Worm (Caenorhabditis elegans) whole organism, L1 larva: ENCODE measurements around the gene ZK1086.3.

ENCODE experiments used
- C04F5.9 ChIP-seq: sonication (generic microtip); optimal IDR thresholded peaks from 2 replicates; lab custom pipeline; 2016; ENCODE audit warnings: missing genetic modification characterization, missing compliant biosample characterization
- F16B12.6 ChIP-seq: fragments of 150-350 bp; optimal IDR thresholded peaks from 2 replicates; lab custom pipeline; 2014; ENCODE audit warnings: missing biosample characterization, missing genetic modification characterization
- aha-1 ChIP-seq: fragments of 150-350 bp; optimal IDR thresholded peaks from 2 replicates; lab custom pipeline; 2014; ENCODE audit warnings: missing biosample characterization, missing genetic modification characterization
- ama-1 ChIP-seq: fragments of 150-350 bp; optimal IDR thresholded peaks from 2 replicates; lab custom pipeline; 2014
- ceh-63 ChIP-seq: fragments of 200-800 bp; sonication (Bioruptor generic); optimal IDR thresholded peaks from 2 replicates; lab custom pipeline; 2018; ENCODE audit warnings: mild to moderate bottlenecking, missing genetic modification characterization, missing compliant biosample characterization
- ceh-82 ChIP-seq, 3 experiments: fragments of 150-350 bp in 1 of 3; sonication (generic microtip) in 2 of 3; optimal IDR thresholded peaks; 2 replicates each; lab custom pipeline; 2014 to 2017; ENCODE audit warnings: missing biosample characterization in 3 of 3, missing genetic modification characterization in 3 of 3
- ceh-88 ChIP-seq: fragments of 200-800 bp; sonication (Bioruptor generic); IDR thresholded peaks from 2 replicates; pipeline ENCODE4 v1.3.6; 2022; ENCODE audit warnings: missing genetic modification characterization, missing compliant biosample characterization
- ceh-90 ChIP-seq: sonication (generic microtip); optimal IDR thresholded peaks from 2 replicates; lab custom pipeline; 2016; ENCODE audit warnings: missing genetic modification characterization, missing compliant biosample characterization
- dpl-1 ChIP-seq, 3 experiments: fragments of 150-350 bp in 2 of 3; sonication (generic microtip) in 1 of 3; optimal IDR thresholded peaks; 2 replicates each; lab custom pipeline; 2014 to 2017; ENCODE audit warnings: missing biosample characterization in 3 of 3, missing genetic modification characterization in 3 of 3, missing genetic modification reagents in 3 of 3
- dsc-1 ChIP-seq: sonication (generic microtip); optimal IDR thresholded peaks from 2 replicates; lab custom pipeline; 2016; ENCODE audit warnings: mild to moderate bottlenecking, missing genetic modification characterization, missing compliant biosample characterization
- efl-1 ChIP-seq, 4 experiments: fragments of 150-350 bp; optimal IDR thresholded peaks in 3 of 4; peaks in 1 of 4; 1 replicate in 1 of 4; 2 replicates in 3 of 4; lab custom pipeline; 2014; ENCODE audit warnings: missing biosample characterization in 2 of 4, missing genetic modification characterization in 2 of 4, missing genetic modification reagents in 2 of 4
- efl-3 ChIP-seq: fragments of 200-800 bp; sonication (Bioruptor generic); optimal IDR thresholded peaks from 2 replicates; lab custom pipeline; 2018; ENCODE audit warnings: mild to moderate bottlenecking, missing genetic modification characterization, missing compliant biosample characterization
- egl-27 ChIP-seq, 2 experiments: fragments of 150-350 bp in 1 of 2; sonication (generic microtip); optimal IDR thresholded peaks; 3 replicates each; lab custom pipeline; 2017 to 2018; ENCODE audit warnings: missing biosample characterization in 2 of 2, missing genetic modification characterization in 2 of 2, missing genetic modification reagents in 2 of 2
- elt-3 ChIP-seq, 6 experiments: fragments of 150-350 bp in 1 of 6; sonication (generic microtip); optimal IDR thresholded peaks; 2 replicates each; lab custom pipeline; 2017 to 2018; ENCODE audit warnings: missing biosample characterization in 6 of 6, missing genetic modification characterization in 6 of 6, inconsistent platforms in 1 of 6
- ets-5 ChIP-seq: fragments of 200-800 bp; sonication (Bioruptor generic); IDR thresholded peaks from 2 replicates; pipeline ENCODE4 v1.3.6; 2022; ENCODE audit warnings: missing genetic modification characterization, missing compliant biosample characterization
- fkh-10 ChIP-seq: sonication (generic microtip); optimal IDR thresholded peaks from 2 replicates; lab custom pipeline; 2017; ENCODE audit warnings: missing biosample characterization, missing genetic modification reagents, missing genetic modification characterization
- fkh-4 ChIP-seq: sonication (generic microtip); optimal IDR thresholded peaks from 2 replicates; lab custom pipeline; 2016; ENCODE audit warnings: missing compliant biosample characterization, missing genetic modification characterization, borderline replicate concordance
- fkh-8 ChIP-seq: sonication (generic microtip); optimal IDR thresholded peaks from 2 replicates; lab custom pipeline; 2016; ENCODE audit warnings: mild to moderate bottlenecking, missing genetic modification characterization, missing compliant biosample characterization
- fos-1 ChIP-seq: fragments of 150-350 bp; optimal IDR thresholded peaks from 2 replicates; lab custom pipeline; 2014; ENCODE audit warnings: missing biosample characterization, missing genetic modification characterization
- hlh-17 ChIP-seq: fragments of 200-800 bp; sonication (Bioruptor generic); optimal IDR thresholded peaks from 2 replicates; lab custom pipeline; 2018; ENCODE audit warnings: missing genetic modification characterization, mild to moderate bottlenecking, missing compliant biosample characterization, moderate library complexity, borderline replicate concordance
- hpl-2 ChIP-seq: fragments of 150-350 bp; optimal IDR thresholded peaks from 2 replicates; lab custom pipeline; 2014; ENCODE audit warnings: missing biosample characterization, missing genetic modification reagents, missing genetic modification characterization
- irx-1 ChIP-seq: sonication (generic microtip); optimal IDR thresholded peaks from 2 replicates; lab custom pipeline; 2016; ENCODE audit warnings: missing genetic modification characterization, missing compliant biosample characterization
- lin-14 ChIP-seq: fragments of 200-800 bp; sonication (Bioruptor generic); optimal IDR thresholded peaks from 2 replicates; lab custom pipeline; 2018; ENCODE audit warnings: mild to moderate bottlenecking, missing genetic modification characterization, moderate library complexity, missing compliant biosample characterization
- lin-39 ChIP-seq: fragments of 150-350 bp; optimal IDR thresholded peaks from 2 replicates; lab custom pipeline; 2014; ENCODE audit warnings: missing biosample characterization, missing genetic modification reagents, missing genetic modification characterization
- lir-3 ChIP-seq: sonication (generic microtip); optimal IDR thresholded peaks from 2 replicates; lab custom pipeline; 2016; ENCODE audit warnings: mild to moderate bottlenecking, missing genetic modification characterization, moderate library complexity, missing compliant biosample characterization; ENCODE audit not compliant: poor library complexity
- lsy-2 ChIP-seq, 2 experiments: fragments of 150-350 bp; optimal IDR thresholded peaks; 2 replicates each; lab custom pipeline; 2014; ENCODE audit warnings: missing biosample characterization in 2 of 2, missing genetic modification characterization in 2 of 2
- mdl-1 ChIP-seq, 2 experiments: fragments of 150-350 bp; optimal IDR thresholded peaks; 2 replicates each; lab custom pipeline; 2014 to 2017; ENCODE audit warnings: missing biosample characterization in 2 of 2, missing genetic modification characterization in 2 of 2, inconsistent platforms in 1 of 2
- mep-1 ChIP-seq: fragments of 150-350 bp; optimal IDR thresholded peaks from 2 replicates; lab custom pipeline; 2014; ENCODE audit warnings: missing biosample characterization, missing genetic modification characterization
- nhr-11 ChIP-seq: fragments of 150-350 bp; optimal IDR thresholded peaks from 2 replicates; lab custom pipeline; 2014; ENCODE audit warnings: missing biosample characterization, missing genetic modification characterization
- nhr-12 ChIP-seq: sonication (generic microtip); optimal IDR thresholded peaks from 2 replicates; lab custom pipeline; 2017; ENCODE audit warnings: missing biosample characterization, missing genetic modification characterization
- nhr-19 ChIP-seq: fragments of 200-800 bp; sonication (Bioruptor generic); conservative IDR thresholded peaks from 2 replicates; pipeline ENCODE4 v1.3.6; 2022; ENCODE audit warnings: missing genetic modification characterization, missing compliant biosample characterization
- nhr-237 ChIP-seq: fragments of 150-350 bp; optimal IDR thresholded peaks from 2 replicates; lab custom pipeline; 2014; ENCODE audit warnings: missing biosample characterization, missing genetic modification characterization
- nhr-28 ChIP-seq: fragments of 150-350 bp; optimal IDR thresholded peaks from 2 replicates; lab custom pipeline; 2014; ENCODE audit warnings: missing biosample characterization, missing genetic modification characterization
- nhr-76 ChIP-seq: sonication (generic microtip); optimal IDR thresholded peaks from 2 replicates; lab custom pipeline; 2017; ENCODE audit warnings: missing biosample characterization, missing genetic modification characterization
- nhr-77 ChIP-seq: fragments of 150-350 bp; optimal IDR thresholded peaks from 2 replicates; lab custom pipeline; 2014; ENCODE audit warnings: missing biosample characterization, missing genetic modification characterization
- nhr-84 ChIP-seq: sonication (generic microtip); optimal IDR thresholded peaks from 2 replicates; lab custom pipeline; 2017; ENCODE audit warnings: missing biosample characterization, missing genetic modification characterization
- nhr-90 ChIP-seq: sonication (generic microtip); optimal IDR thresholded peaks from 2 replicates; lab custom pipeline; 2016; ENCODE audit warnings: mild to moderate bottlenecking, missing genetic modification characterization, missing compliant biosample characterization; ENCODE audit not compliant: poor library complexity
- pag-3 ChIP-seq: sonication (generic microtip); optimal IDR thresholded peaks from 2 replicates; lab custom pipeline; 2017; ENCODE audit warnings: missing genetic modification characterization, mild to moderate bottlenecking, missing compliant biosample characterization, antibody characterized with exemption, borderline replicate concordance; ENCODE audit not compliant: insufficient read depth
- pax-3 ChIP-seq: fragments of 200-800 bp; sonication (Bioruptor generic); optimal IDR thresholded peaks from 2 replicates; lab custom pipeline; 2018; ENCODE audit warnings: mild to moderate bottlenecking, missing genetic modification characterization, moderate library complexity, missing compliant biosample characterization
- pqm-1 ChIP-seq: sonication (generic microtip); optimal IDR thresholded peaks from 3 replicates; lab custom pipeline; 2017; ENCODE audit warnings: missing biosample characterization, missing genetic modification characterization
- skn-1 ChIP-seq: fragments of 150-350 bp; optimal IDR thresholded peaks from 2 replicates; lab custom pipeline; 2014; ENCODE audit warnings: missing biosample characterization, missing genetic modification characterization
- snu-23 ChIP-seq: sonication (generic microtip); optimal IDR thresholded peaks from 2 replicates; lab custom pipeline; 2016; ENCODE audit warnings: missing genetic modification characterization, missing compliant biosample characterization
- sptf-1 ChIP-seq: fragments of 150-350 bp; optimal IDR thresholded peaks from 2 replicates; lab custom pipeline; 2014; ENCODE audit warnings: missing biosample characterization, missing genetic modification characterization
- sup-37 ChIP-seq: fragments of 200-800 bp; sonication (Bioruptor generic); optimal IDR thresholded peaks from 2 replicates; lab custom pipeline; 2018; ENCODE audit warnings: mild to moderate bottlenecking, missing genetic modification characterization, missing compliant biosample characterization
- tbx-2 ChIP-seq: sonication (generic microtip); optimal IDR thresholded peaks from 2 replicates; lab custom pipeline; 2016; ENCODE audit warnings: missing genetic modification characterization, missing compliant biosample characterization
- tlp-1 ChIP-seq: fragments of 150-350 bp; optimal IDR thresholded peaks from 2 replicates; lab custom pipeline; 2014; ENCODE audit warnings: missing biosample characterization, missing genetic modification characterization
- unc-86 ChIP-seq: sonication (generic microtip); optimal IDR thresholded peaks from 2 replicates; lab custom pipeline; 2016; ENCODE audit warnings: missing genetic modification characterization, missing compliant biosample characterization
- vab-15 ChIP-seq: sonication (generic microtip); optimal IDR thresholded peaks from 2 replicates; lab custom pipeline; 2017; ENCODE audit warnings: missing genotype, mild to moderate bottlenecking, missing genetic modification characterization, missing compliant biosample characterization
- xbp-1 ChIP-seq: sonication (generic microtip); optimal IDR thresholded peaks from 2 replicates; lab custom pipeline; 2016; ENCODE audit warnings: missing genetic modification characterization, missing compliant biosample characterization
- zag-1 ChIP-seq: fragments of 150-350 bp; optimal IDR thresholded peaks from 2 replicates; lab custom pipeline; 2014; ENCODE audit warnings: missing biosample characterization, missing genetic modification characterization
- zip-4 ChIP-seq: fragments of 200-800 bp; sonication (Bioruptor generic); optimal IDR thresholded peaks from 2 replicates; lab custom pipeline; 2018; ENCODE audit warnings: mild to moderate bottlenecking, missing genetic modification characterization, moderate library complexity, missing compliant biosample characterization
- ztf-11 ChIP-seq, 2 experiments: sonication (generic microtip); optimal IDR thresholded peaks; 2 replicates each; lab custom pipeline; 2016 to 2017; ENCODE audit warnings: missing genetic modification characterization in 2 of 2, missing biosample characterization in 1 of 2, missing compliant biosample characterization in 1 of 2
- ztf-4 ChIP-seq: fragments of 150-350 bp; optimal IDR thresholded peaks from 2 replicates; lab custom pipeline; 2014; ENCODE audit warnings: missing biosample characterization, missing genetic modification characterization

ZK1086.3 gene

DNA sequence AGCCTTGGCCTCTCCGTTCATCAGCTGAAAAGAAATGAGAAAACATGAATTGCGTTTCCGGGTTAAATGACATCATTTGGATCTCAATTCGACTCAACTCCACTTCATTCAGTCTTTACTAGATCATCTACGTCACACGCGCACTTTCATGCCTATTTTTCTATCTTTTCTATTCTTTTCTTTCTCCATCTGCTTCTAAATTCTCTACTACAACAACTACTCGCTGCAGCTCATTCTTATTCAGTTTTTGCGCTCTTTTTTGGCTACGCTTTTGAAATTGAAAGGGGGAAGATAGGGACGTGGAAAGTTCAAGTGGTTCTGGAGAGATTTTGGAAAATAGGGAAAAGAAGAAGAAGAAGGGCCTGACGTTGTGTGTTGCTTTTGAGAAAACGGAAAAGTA is 22.1 kb upstream of the ZK1086.3 start (continued):
- TF ChIP-seq mdl-1 (tag; optimal IDR thresholded peaks at IDR 0.05; lab: Kevin White, UChicago) (peak in 1 of 2 experiments; percentile 0), aha-1 (tag; lab: Kevin White, UChicago) (no peak), nhr-76 (tag; lab: Kevin White, UChicago) (no peak), egl-27 (tag; optimal IDR thresholded peaks at IDR 0.05; lab: Kevin White, UChicago) (peak in 1 of 2 experiments; percentile 4), nhr-28 (no peak), tbx-2 (tag; lab: Kevin White, UChicago) (peak; percentile 64), pqm-1 (tag; lab: Kevin White, UChicago) (no peak), zip-4 (GFP tag; lab: Kevin White, UChicago) (no peak), tlp-1 (no peak), pax-3 (no peak), sptf-1 (tag; lab: Kevin White, UChicago) (no peak), ets-5 (no peak), ama-1 (lab: Kevin White, UChicago) (no peak), vab-15 (tag; lab: Kevin White, UChicago) (no peak), sup-37 (GFP tag; lab: Kevin White, UChicago) (no peak), nhr-77 (tag; lab: Kevin White, UChicago) (no peak), xbp-1 (peak; percentile 32), hpl-2 (no peak), skn-1 (tag; lab: Kevin White, UChicago) (no peak), fkh-4 (tag; lab: Kevin White, UChicago) (no peak), ztf-11 (tag; optimal IDR thresholded peaks at IDR 0.05; lab: Kevin White, UChicago) (no peak), ceh-90 (tag; lab: Kevin White, UChicago) (no peak), lin-39 (tag; lab: Kevin White, UChicago) (no peak), ztf-4 (peak; percentile 39), lin-14 (GFP tag; lab: Kevin White, UChicago) (peak; percentile 93), elt-3 (tag; optimal IDR thresholded peaks at IDR 0.05; lab: Kevin White, UChicago) (no peak), dsc-1 (no peak), hlh-17 (GFP tag; lab: Kevin White, UChicago) (no peak), efl-3 (no peak), unc-86 (tag; lab: Kevin White, UChicago) (peak; percentile 52), ceh-82 (tag; optimal IDR thresholded peaks at IDR 0.05; lab: Kevin White, UChicago) (peak in 1 of 3 experiments; percentile 32), nhr-11 (tag; lab: Kevin White, UChicago) (no peak), nhr-237 (tag; lab: Kevin White, UChicago) (no peak), F16B12.6 (no peak), nhr-19 (GFP tag; lab: Robert Waterston, UW) (no peak), lsy-2 (tag; optimal IDR thresholded peaks at IDR 0.05; lab: Kevin White, UChicago) (peak; percentile 14 to 61), pag-3 (tag; lab: Kevin White, UChicago) (no peak), nhr-12 (no peak), nhr-84 (no peak), nhr-90 (tag; lab: Kevin White, UChicago) (no peak), fkh-8 (tag; lab: Kevin White, UChicago) (peak; percentile 81), C04F5.9 (no peak), zag-1 (tag; lab: Kevin White, UChicago) (peak; percentile 63), snu-23 (GFP tag; lab: Kevin White, UChicago) (peak; percentile 16), fos-1 (tag; lab: Kevin White, UChicago) (peak; percentile 7), dpl-1 (GFP tag; optimal IDR thresholded peaks at IDR 0.05; lab: Kevin White, UChicago) (peak in 1 of 3 experiments; percentile 18), ceh-88 (GFP tag; lab: Robert Waterston, UW) (no peak), lir-3 (tag; lab: Kevin White, UChicago) (no peak), ceh-63 (GFP tag; lab: Kevin White, UChicago) (no peak), mep-1 (tag; lab: Kevin White, UChicago) (peak; percentile 54), irx-1 (no peak), efl-1 (optimal IDR thresholded peaks at IDR 0.05; lab: Kevin White, UChicago) (peak; percentile 7 to 21), efl-1 (GFP tag; optimal IDR thresholded peaks at IDR 0.05 in 1 of 2; lab: Kevin White, UChicago) (no peak), fkh-10 (GFP tag; lab: Kevin White, UChicago) (peak; percentile 88)
